Fruit fly (Drosophila melanogaster) whole organism, wandering third instar larva: Measurements from ENCODE around the gene Rheb.

Source experiments
- Abd-B ChIP-seq: fragments of >200 bp; optimal IDR thresholded peaks from 2 replicates; lab custom pipeline; 2017; ENCODE audit warnings: missing biosample characterization, missing genetic modification characterization
- CrebA ChIP-seq: fragments of 200-800 bp; sonication (Bioruptor generic); optimal IDR thresholded peaks from 2 replicates; lab custom pipeline; 2016; ENCODE audit warnings: missing biosample characterization, mild to moderate bottlenecking, missing genetic modification characterization, borderline replicate concordance
- Dfd ChIP-seq: fragments of >200 bp; optimal IDR thresholded peaks from 2 replicates; lab custom pipeline; 2017; ENCODE audit warnings: missing biosample characterization, missing genetic modification characterization
- Dif ChIP-seq: fragments of 200-275, 200-300 bp; sonication (Bioruptor generic); optimal IDR thresholded peaks from 2 replicates; lab custom pipeline; 2018; ENCODE audit warnings: missing biosample characterization, missing genetic modification characterization; ENCODE audit not compliant: partially characterized antibody
- HLH106 ChIP-seq: fragments of 200-800 bp; optimal IDR thresholded peaks from 3 replicates; lab custom pipeline; 2019; ENCODE audit warnings: missing biosample characterization, mild to moderate bottlenecking, missing genetic modification characterization, moderate library complexity
- Hnf4 ChIP-seq: fragments of 200-800 bp; sonication (Bioruptor generic); optimal IDR thresholded peaks from 2 replicates; lab custom pipeline; 2016; ENCODE audit warnings: missing biosample characterization, mild to moderate bottlenecking, missing genetic modification characterization
- Hr78 ChIP-seq: fragments of >200 bp; optimal IDR thresholded peaks from 2 replicates; lab custom pipeline; 2017; ENCODE audit warnings: missing biosample characterization, missing genetic modification characterization
- Hr83 ChIP-seq: fragments of 200-300 bp; sonication (Bioruptor generic); optimal IDR thresholded peaks from 2 replicates; lab custom pipeline; 2016; ENCODE audit warnings: missing biosample characterization, mild to moderate bottlenecking, missing genetic modification characterization, moderate library complexity; ENCODE audit not compliant: poor library complexity, severe bottlenecking
- Jra ChIP-seq: sonication (Bioruptor generic); optimal IDR thresholded peaks from 2 replicates; lab custom pipeline; 2016; ENCODE audit warnings: missing biosample characterization, missing genetic modification characterization
- Mio ChIP-seq: sonication (Bioruptor generic); optimal IDR thresholded peaks from 2 replicates; lab custom pipeline; 2016; ENCODE audit warnings: missing biosample characterization, missing genetic modification characterization
- Myc ChIP-seq: fragments of >200 bp; optimal IDR thresholded peaks from 2 replicates; lab custom pipeline; 2017
- N ChIP-seq: fragments of >200 bp; optimal IDR thresholded peaks from 2 replicates; lab custom pipeline; 2018; ENCODE audit warnings: missing biosample characterization, missing external identifiers, missing genetic modification characterization
- OdsH ChIP-seq: fragments of 200-800 bp; sonication (Bioruptor generic); optimal IDR thresholded peaks from 2 replicates; lab custom pipeline; 2016; ENCODE audit warnings: missing biosample characterization, mild to moderate bottlenecking, missing genetic modification characterization
- Rel ChIP-seq, 2 experiments: fragments of 200-800 bp; sonication (Bioruptor generic) in 1 of 2; optimal IDR thresholded peaks; 2 replicates in 1 of 2; 3 replicates in 1 of 2; lab custom pipeline; 2016 to 2019; ENCODE audit warnings: mild to moderate bottlenecking in 2 of 2, missing biosample characterization in 2 of 2, missing genetic modification characterization in 2 of 2, moderate library complexity in 1 of 2
- Sp1 ChIP-seq: fragments of 200-800 bp; sonication (Bioruptor generic); optimal IDR thresholded peaks from 3 replicates; lab custom pipeline; 2019; ENCODE audit warnings: missing biosample characterization, mild to moderate bottlenecking, missing genetic modification characterization, moderate library complexity
- Vsx2 ChIP-seq: fragments of 200-300, 225-300 bp; sonication (Bioruptor generic); optimal IDR thresholded peaks from 2 replicates; lab custom pipeline; 2018; ENCODE audit warnings: missing biosample characterization, missing genetic modification characterization; ENCODE audit not compliant: partially characterized antibody
- brk ChIP-seq: fragments of 200-800 bp; sonication (Bioruptor generic); optimal IDR thresholded peaks from 2 replicates; lab custom pipeline; 2016; ENCODE audit warnings: missing biosample characterization, mild to moderate bottlenecking, missing genetic modification characterization
- dl ChIP-seq, 2 experiments: fragments of 175-275, 200-275 bp in 1 of 2; fragments of 200-275 bp in 1 of 2; sonication (Bioruptor generic); optimal IDR thresholded peaks; lab custom pipeline; 2018; ENCODE audit warnings: mild to moderate bottlenecking in 2 of 2, missing biosample characterization in 2 of 2, missing genetic modification characterization in 2 of 2, moderate library complexity in 2 of 2; ENCODE audit not compliant: partially characterized antibody in 2 of 2, insufficient read depth in 1 of 2
- dmrt93B ChIP-seq: fragments of 200-800 bp; sonication (Bioruptor generic); optimal IDR thresholded peaks from 2 replicates; lab custom pipeline; 2018; ENCODE audit warnings: missing biosample characterization, mild to moderate bottlenecking, missing genetic modification characterization
- dsf ChIP-seq: sonication (Bioruptor generic); optimal IDR thresholded peaks from 2 replicates; lab custom pipeline; 2016; ENCODE audit warnings: missing biosample characterization, missing genetic modification characterization, borderline replicate concordance
- ey ChIP-seq: fragments of 200-800 bp; sonication (Bioruptor generic); optimal IDR thresholded peaks from 2 replicates; lab custom pipeline; 2016; ENCODE audit warnings: missing biosample characterization, missing genetic modification characterization
- foxo ChIP-seq, 2 experiments: fragments of 200-800 bp; sonication (Bioruptor generic); optimal IDR thresholded peaks; 2 replicates in 1 of 2; 3 replicates in 1 of 2; lab custom pipeline; 2016 to 2017; ENCODE audit warnings: missing biosample characterization in 2 of 2, missing genetic modification characterization in 2 of 2
- fru ChIP-seq: fragments of 200-800 bp; sonication (Bioruptor generic); optimal IDR thresholded peaks from 3 replicates; lab custom pipeline; 2016; ENCODE audit warnings: missing biosample characterization, mild to moderate bottlenecking, missing genetic modification characterization
- h ChIP-seq: fragments of 200-800 bp; sonication (Bioruptor generic); optimal IDR thresholded peaks from 3 replicates; lab custom pipeline; 2016; ENCODE audit warnings: missing biosample characterization, mild to moderate bottlenecking, missing genetic modification characterization
- jim ChIP-seq: fragments of 175-275, 200-325 bp; sonication (Bioruptor generic); optimal IDR thresholded peaks from 2 replicates; lab custom pipeline; 2016; ENCODE audit warnings: missing biosample characterization, mild to moderate bottlenecking, missing genetic modification characterization
- pan ChIP-seq: fragments of >200 bp; optimal IDR thresholded peaks from 2 replicates; lab custom pipeline; 2017
- psq ChIP-seq: fragments of 200-800 bp; sonication (Bioruptor generic); optimal IDR thresholded peaks from 3 replicates; lab custom pipeline; 2017; ENCODE audit warnings: missing biosample characterization, mild to moderate bottlenecking, missing genetic modification characterization, moderate library complexity
- rgr ChIP-seq: fragments of 200-800 bp; sonication (Bioruptor generic); optimal IDR thresholded peaks from 3 replicates; lab custom pipeline; 2016; ENCODE audit warnings: missing biosample characterization, mild to moderate bottlenecking, missing genetic modification characterization
- sage ChIP-seq: fragments of 200-800 bp; sonication (Bioruptor generic); optimal IDR thresholded peaks from 2 replicates; lab custom pipeline; 2016; ENCODE audit warnings: missing biosample characterization, mild to moderate bottlenecking, missing genetic modification characterization
- sv ChIP-seq: fragments of 200-800 bp; sonication (Bioruptor generic); optimal IDR thresholded peaks from 3 replicates; lab custom pipeline; 2016; ENCODE audit warnings: missing biosample characterization, missing genetic modification characterization
- tai ChIP-seq: sonication (Bioruptor generic); optimal IDR thresholded peaks from 2 replicates; lab custom pipeline; 2016; ENCODE audit warnings: missing biosample characterization, missing genetic modification characterization
- usp ChIP-seq: fragments of >200 bp; optimal IDR thresholded peaks from 2 replicates; lab custom pipeline; 2017; ENCODE audit warnings: missing biosample characterization, missing genetic modification characterization
- woc ChIP-seq: sonication (Bioruptor generic); optimal IDR thresholded peaks from 2 replicates; lab custom pipeline; 2016; ENCODE audit warnings: missing biosample characterization, mild to moderate bottlenecking, missing genetic modification characterization

The Rheb gene

DNA sequence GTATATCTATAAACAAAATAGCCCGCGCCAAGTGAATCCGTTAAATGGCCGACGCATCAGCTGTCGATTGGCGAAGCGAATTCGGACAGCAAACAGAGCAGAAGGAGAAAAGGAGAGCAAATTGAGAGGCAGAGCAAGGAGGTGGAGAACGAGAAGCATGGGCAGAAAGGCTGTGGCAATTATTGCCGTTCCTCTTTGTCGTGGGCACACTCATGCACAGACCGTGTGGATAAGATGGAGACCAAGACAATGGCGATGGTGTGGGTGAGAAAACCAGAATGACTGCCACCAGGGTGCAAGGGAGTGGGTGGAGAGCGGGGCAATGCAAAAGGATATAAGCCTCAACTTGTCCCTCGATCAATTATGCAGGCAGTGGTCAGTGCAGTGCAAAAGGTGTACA, 42.4 kb downstream of the Rheb start:
- TF ChIP-seq Hr83 (GFP tag; lab: Kevin White, UChicago), result no peak
- peak in 1 of 2 experiments; percentile 28 for TF ChIP-seq dl (GFP tag; optimal IDR thresholded peaks at IDR 0.05; lab: Kevin White, UChicago; ENCODE audit: insufficient read depth in 1 of 2, partially characterized antibody in 2 of 2)
- TF ChIP-seq fru (GFP tag; lab: Kevin White, UChicago), result peak; percentile 31
- peak; percentile 98 for TF ChIP-seq psq
- TF ChIP-seq, all 38 proteins: peak for 3

DNA sequence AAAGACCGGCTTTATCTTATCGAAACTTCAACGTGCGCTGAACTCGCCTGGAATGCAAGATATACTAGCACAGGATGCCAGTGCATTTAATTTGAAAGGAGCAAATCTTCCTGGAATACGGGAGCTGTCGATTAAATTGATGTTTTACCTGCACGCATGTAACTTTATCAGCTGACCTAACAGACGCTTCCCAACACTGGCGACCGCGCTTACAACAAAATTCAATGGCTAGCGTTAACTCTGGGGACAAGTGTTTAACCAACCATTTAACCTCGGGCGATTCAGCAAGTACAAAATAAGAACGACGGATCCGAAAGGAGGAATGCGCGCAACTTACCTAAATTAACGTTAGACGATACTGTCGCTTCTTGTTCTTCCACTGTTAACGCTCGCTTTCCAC, 43.0 kb downstream of the Rheb start:
- TF ChIP-seq sage (GFP tag; lab: Kevin White, UChicago) (no peak), dsf (no peak)

DNA sequence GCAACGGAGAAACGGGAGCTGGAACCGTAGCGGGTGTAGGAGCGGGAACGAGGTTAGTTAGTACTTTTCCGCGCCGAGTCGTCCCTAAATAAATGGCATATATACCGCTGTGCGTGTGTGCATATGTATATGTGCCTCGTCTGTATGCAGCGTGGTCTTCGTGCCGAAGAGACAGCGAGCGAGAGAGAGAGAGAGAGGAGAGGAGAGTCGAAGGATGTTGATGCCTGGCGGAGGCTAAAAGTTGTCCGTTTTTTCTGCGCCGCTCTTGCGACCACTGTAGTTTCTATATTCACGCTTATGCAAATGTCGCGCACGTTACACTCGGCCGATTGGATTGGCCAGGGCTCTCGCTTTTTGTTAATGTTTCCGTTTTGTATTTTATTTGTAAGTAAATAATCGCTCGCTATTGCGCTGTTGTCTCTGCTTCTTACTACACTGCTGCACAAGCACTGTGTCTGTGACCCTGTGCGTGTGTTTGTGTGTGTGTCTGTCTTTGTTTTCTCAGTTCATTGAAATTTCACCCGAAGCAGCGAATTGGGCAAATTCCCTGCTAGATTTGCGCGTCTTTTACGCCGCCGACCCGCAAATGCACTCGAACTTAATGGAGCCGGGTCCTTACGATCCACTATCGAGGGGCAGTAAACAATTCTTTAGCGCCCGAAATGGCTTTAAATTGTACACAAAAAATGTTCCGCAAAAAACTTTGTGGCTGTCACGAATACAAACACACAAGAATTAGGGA, 43.8 kb downstream of the Rheb start, which contains the start of gene Rga:
Gene Rga, minus strand, starts transcription at position 741 of the 742 bp plus-strand sequence.
- TF ChIP-seq Abd-B (GFP tag; lab: Kevin White, UChicago) (no peak), psq (peak; percentile 24), usp (GFP tag; lab: Kevin White, UChicago) (no peak), rgr (GFP tag; lab: Kevin White, UChicago) (no peak), N (GFP tag; lab: Kevin White, UChicago) (peak; percentile 6), Dif (GFP tag; lab: Kevin White, UChicago) (peak; percentile 38), fru (GFP tag; lab: Kevin White, UChicago) (peak; percentile 13)

DNA sequence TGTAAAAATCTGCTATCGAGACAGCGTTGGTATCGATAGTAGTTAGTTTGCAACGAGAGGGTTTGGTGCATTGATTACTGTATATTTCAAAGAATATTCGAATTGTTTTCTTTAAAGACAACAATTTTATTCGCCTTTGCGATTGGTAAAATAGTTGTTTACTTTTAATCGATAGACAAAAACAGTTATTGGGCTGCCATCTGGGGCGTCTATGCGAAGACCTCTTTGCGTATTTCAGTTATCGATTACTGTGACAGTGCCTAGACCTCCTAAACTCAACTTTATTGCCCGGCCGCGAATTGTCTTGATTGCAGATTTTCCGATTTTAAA, 44.4 kb downstream of the Rheb start, which contains the start of gene Atu:
Gene Atu, plus strand, starts transcription at position 245 of the 330 bp plus-strand sequence.
- peak; percentile 43 for TF ChIP-seq fru (GFP tag; lab: Kevin White, UChicago)
- TF ChIP-seq Dif (GFP tag; lab: Kevin White, UChicago), result peak; percentile 68
- TF ChIP-seq ey (GFP tag; lab: Kevin White, UChicago), result peak; percentile 3
- no peak for TF ChIP-seq Dfd (GFP tag; lab: Kevin White, UChicago)
- peak; percentile 53 for TF ChIP-seq h (GFP tag; lab: Kevin White, UChicago)
- no peak for TF ChIP-seq Rel (GFP tag; optimal IDR thresholded peaks at IDR 0.05; lab: Kevin White, UChicago)
- peak; percentile 16 for TF ChIP-seq Rel (tag; optimal IDR thresholded peaks at IDR 0.05; lab: Kevin White, UChicago)
- peak; percentile 65 for TF ChIP-seq rgr (GFP tag; lab: Kevin White, UChicago)
- peak; percentile 51 for TF ChIP-seq Hnf4
- no peak for TF ChIP-seq Sp1 (GFP tag; lab: Kevin White, UChicago)
- TF ChIP-seq pan (lab: Kevin White, UChicago), result no peak
- TF ChIP-seq foxo (GFP tag; optimal IDR thresholded peaks at IDR 0.05; lab: Kevin White, UChicago), result peak in 1 of 2 experiments; percentile 45
- TF ChIP-seq Jra (GFP tag; lab: Kevin White, UChicago), result peak; percentile 58
- no peak for TF ChIP-seq sage (GFP tag; lab: Kevin White, UChicago)
- peak; percentile 29 for TF ChIP-seq sv (GFP tag; lab: Kevin White, UChicago)
- peak; percentile 31 for TF ChIP-seq HLH106 (tag; lab: Kevin White, UChicago)

DNA sequence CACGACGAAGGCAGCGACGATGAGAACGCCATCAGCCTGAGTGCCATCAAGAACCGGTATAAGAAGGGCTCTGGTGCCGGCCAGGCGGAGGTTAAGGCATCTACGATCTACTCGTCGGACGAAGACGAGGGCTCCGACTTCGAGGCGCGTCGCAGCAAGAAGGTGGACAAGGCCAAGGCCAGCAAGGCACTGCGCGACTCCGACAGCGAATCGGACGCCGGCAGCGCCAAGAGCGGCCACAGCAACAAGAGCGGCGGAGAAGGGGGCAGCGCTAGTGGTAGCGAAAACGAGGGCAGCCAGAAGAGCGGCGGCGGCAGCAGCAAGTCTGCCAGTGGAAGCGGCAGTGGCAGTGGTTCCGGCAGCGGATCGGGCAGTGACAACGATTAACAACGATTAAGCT, 46.8 kb downstream of the Rheb start:
- TF ChIP-seq Mio (GFP tag; lab: Kevin White, UChicago), result no peak

DNA sequence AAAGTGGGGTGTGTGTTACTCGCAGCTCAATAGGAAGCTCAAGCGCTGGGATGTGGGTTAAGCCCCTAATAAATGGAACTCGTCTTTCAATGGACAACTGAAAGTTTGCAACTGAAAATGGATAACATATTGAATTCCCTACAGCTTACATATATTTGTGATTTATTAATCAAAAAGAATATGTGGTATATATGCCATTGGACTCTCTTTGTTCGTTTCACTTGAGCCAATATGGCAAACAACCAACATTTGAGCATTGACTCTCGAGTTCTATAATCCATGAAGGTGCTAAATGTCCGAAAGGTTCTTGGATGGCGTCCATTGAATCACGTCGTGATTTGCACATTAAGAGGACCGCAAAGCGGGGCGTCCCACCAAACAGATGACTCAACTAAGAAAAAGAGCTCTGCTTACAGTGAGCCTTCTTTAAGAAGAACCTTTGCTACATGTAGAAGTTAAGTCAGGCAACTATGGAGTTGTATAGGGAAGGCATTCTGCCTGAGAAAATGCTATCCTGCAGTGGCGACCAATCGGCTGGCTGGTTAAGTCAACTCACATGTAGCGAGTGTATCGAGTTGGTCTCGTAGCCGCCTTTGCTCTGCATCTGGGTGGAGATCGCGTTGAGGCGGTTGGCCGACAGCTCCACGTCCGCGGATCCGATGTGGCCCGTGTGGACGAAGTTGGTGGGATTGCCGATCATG, 49.4 kb downstream of the Rheb start:
- TF ChIP-seq dmrt93B (GFP tag; lab: Kevin White, UChicago), result no peak
- no peak for TF ChIP-seq Hr83 (GFP tag; lab: Kevin White, UChicago)
- no peak for TF ChIP-seq psq
- TF ChIP-seq HLH106 (tag; lab: Kevin White, UChicago), result peak; percentile 6
- no peak for TF ChIP-seq CrebA (GFP tag; lab: Kevin White, UChicago)
- TF ChIP-seq Rel (GFP tag; optimal IDR thresholded peaks at IDR 0.05; lab: Kevin White, UChicago), result no peak
- TF ChIP-seq Rel (tag; optimal IDR thresholded peaks at IDR 0.05; lab: Kevin White, UChicago), result peak; percentile 87
- TF ChIP-seq Vsx2, result no peak
- TF ChIP-seq sv (GFP tag; lab: Kevin White, UChicago), result no peak
- no peak for TF ChIP-seq woc (GFP tag; lab: Kevin White, UChicago)
- peak; percentile 18 for TF ChIP-seq ey (GFP tag; lab: Kevin White, UChicago)
- no peak for TF ChIP-seq sage (GFP tag; lab: Kevin White, UChicago)
- TF ChIP-seq Dif (GFP tag; lab: Kevin White, UChicago), result no peak
- TF ChIP-seq rgr (GFP tag; lab: Kevin White, UChicago), result no peak
- TF ChIP-seq brk, result no peak
- no peak for TF ChIP-seq Myc
- TF ChIP-seq Hr78, result no peak
- no peak for TF ChIP-seq tai
- no peak for TF ChIP-seq OdsH (GFP tag; lab: Kevin White, UChicago)
- TF ChIP-seq foxo (GFP tag; optimal IDR thresholded peaks at IDR 0.05; lab: Kevin White, UChicago), result peak in 1 of 2 experiments; percentile 23
- no peak for TF ChIP-seq Hnf4
- no peak for TF ChIP-seq dl (GFP tag; optimal IDR thresholded peaks at IDR 0.05; lab: Kevin White, UChicago; ENCODE audit: insufficient read depth in 1 of 2, partially characterized antibody in 2 of 2)
- no peak for TF ChIP-seq h (GFP tag; lab: Kevin White, UChicago)
- peak; percentile 12 for TF ChIP-seq fru (GFP tag; lab: Kevin White, UChicago)
- no peak for TF ChIP-seq jim (GFP tag; lab: Kevin White, UChicago)
